Fruit fly (Drosophila melanogaster): ENCODE measurements around the gene ND-PDSW.

Gene ND-PDSW

dm6 chr2L:3428419-3429097 is 37.4 kb upstream of the ND-PDSW start:
- TF ChIP-seq CG14655 (GFP tag; optimal IDR thresholded peaks at IDR 0.05) (peak; percentile 2), D1 (tag; optimal IDR thresholded peaks at IDR 0.05) (no peak), CG10348 (GFP tag; IDR thresholded peaks at IDR 0.05) (no peak), CG9948 (tag; optimal IDR thresholded peaks at IDR 0.05) (peak; percentile 15), EcR (GFP tag; optimal IDR thresholded peaks at IDR 0.05) (no peak), CG8301 (tag; optimal IDR thresholded peaks at IDR 0.05) (no peak), Pif1A (GFP tag; optimal IDR thresholded peaks at IDR 0.05) (no peak), CG15710 (tag; optimal IDR thresholded peaks at IDR 0.05) (no peak), Ets98B (GFP tag; IDR thresholded peaks at IDR 0.05) (peak; percentile 9; the same call in 1 of the 2 replicates), CG8159 (tag; optimal IDR thresholded peaks at IDR 0.05) (peak; percentile 4), Snoo (tag; optimal IDR thresholded peaks at IDR 0.05) (no peak), CG32121 (GFP tag; IDR thresholded peaks at IDR 0.05) (peak; percentile 59; the same call in 1 of the 2 replicates), CG12605 (GFP tag; IDR thresholded peaks at IDR 0.05) (no peak), CG4496 (GFP tag; IDR thresholded peaks at IDR 0.05) (no peak), CG34367 (tag; optimal IDR thresholded peaks at IDR 0.05) (no peak), fd96Ca (GFP tag; IDR thresholded peaks at IDR 0.05) (no peak), gl (tag; optimal IDR thresholded peaks at IDR 0.05) (no peak), rn (GFP tag; IDR thresholded peaks at IDR 0.05) (no peak), CG13204 (GFP tag; optimal IDR thresholded peaks at IDR 0.05) (no peak), CG17806 (tag; optimal IDR thresholded peaks at IDR 0.05) (no peak), Pif1B (GFP tag; optimal IDR thresholded peaks at IDR 0.05) (no peak)

- TF ChIP-seq fd96Ca (GFP tag; IDR thresholded peaks at IDR 0.05) (peak; percentile 65; the same call in 2 of the 3 replicates), Pif1B (GFP tag; optimal IDR thresholded peaks at IDR 0.05) (no peak), CG34367 (tag; optimal IDR thresholded peaks at IDR 0.05) (no peak), CG8159 (tag; optimal IDR thresholded peaks at IDR 0.05) (no peak), CG10348 (GFP tag; IDR thresholded peaks at IDR 0.05) (no peak), CG15710 (tag; optimal IDR thresholded peaks at IDR 0.05) (no peak), CG14655 (GFP tag; optimal IDR thresholded peaks at IDR 0.05) (peak; percentile 17), Ets98B (GFP tag; IDR thresholded peaks at IDR 0.05) (peak; percentile 56), rn (GFP tag; IDR thresholded peaks at IDR 0.05) (no peak), CG8301 (tag; optimal IDR thresholded peaks at IDR 0.05) (peak; percentile 3), Pif1A (GFP tag; optimal IDR thresholded peaks at IDR 0.05) (no peak), CG4496 (GFP tag; IDR thresholded peaks at IDR 0.05) (peak; percentile 72; the same call in 2 of the 3 replicates), gl (tag; optimal IDR thresholded peaks at IDR 0.05) (no peak), CG32121 (GFP tag; IDR thresholded peaks at IDR 0.05) (peak; percentile 64; the same call in 1 of the 2 replicates), CG9948 (tag; optimal IDR thresholded peaks at IDR 0.05) (peak; percentile 7), EcR (GFP tag; optimal IDR thresholded peaks at IDR 0.05) (no peak), CG13204 (GFP tag; optimal IDR thresholded peaks at IDR 0.05) (no peak)
These were observed 30.9 kb upstream of the ND-PDSW start for dm6 chr2L:3435086-3435485.

DNA sequence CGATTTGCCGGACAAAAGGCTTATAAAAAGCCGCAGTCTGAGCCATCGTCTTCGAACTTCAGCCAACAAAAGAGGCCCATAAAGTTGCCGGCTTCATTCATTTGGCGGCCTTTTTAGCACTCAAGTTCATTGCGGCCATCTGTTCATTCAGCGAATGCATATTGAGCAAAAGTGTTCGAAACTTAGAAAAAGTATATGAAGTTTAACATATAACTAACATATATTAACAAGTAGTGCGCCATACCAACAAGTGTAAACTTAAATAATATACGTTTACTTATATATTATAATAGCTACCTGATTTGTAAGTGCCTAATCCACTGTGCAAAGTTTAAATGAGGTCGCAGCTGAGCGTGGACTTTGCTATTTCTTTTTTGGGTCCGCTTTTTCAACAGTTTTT is 29.6 kb upstream of the ND-PDSW start:
- TF ChIP-seq D1 (tag; optimal IDR thresholded peaks at IDR 0.05), result no peak
- TF ChIP-seq CG15710 (tag; optimal IDR thresholded peaks at IDR 0.05), result no peak
- no peak for TF ChIP-seq gl (tag; optimal IDR thresholded peaks at IDR 0.05)
- TF ChIP-seq CG17806 (tag; optimal IDR thresholded peaks at IDR 0.05), result no peak
- no peak for TF ChIP-seq CG8159 (tag; optimal IDR thresholded peaks at IDR 0.05)
- peak; percentile 13; the same call in 1 of the 2 replicates for TF ChIP-seq CG32121 (GFP tag; IDR thresholded peaks at IDR 0.05)
- TF ChIP-seq EcR (GFP tag; optimal IDR thresholded peaks at IDR 0.05), result no peak
- no peak for TF ChIP-seq CG13204 (GFP tag; optimal IDR thresholded peaks at IDR 0.05)
- peak; percentile 24 for TF ChIP-seq CG14655 (GFP tag; optimal IDR thresholded peaks at IDR 0.05)
- TF ChIP-seq CG10348 (GFP tag; IDR thresholded peaks at IDR 0.05), result no peak
- no peak for TF ChIP-seq Snoo (tag; optimal IDR thresholded peaks at IDR 0.05)
- no peak for TF ChIP-seq CG34367 (tag; optimal IDR thresholded peaks at IDR 0.05)
- no peak; the same call in 1 of the 2 replicates for TF ChIP-seq Ets98B (GFP tag; IDR thresholded peaks at IDR 0.05)
- peak; percentile 30 for TF ChIP-seq Pif1A (GFP tag; optimal IDR thresholded peaks at IDR 0.05)
- TF ChIP-seq rn (GFP tag; IDR thresholded peaks at IDR 0.05), result 0 out of 2 replicates have a peak, but pooled peaks have one; percentile 20
- peak; percentile 39; the same call in 2 of the 3 replicates for TF ChIP-seq CG4496 (GFP tag; IDR thresholded peaks at IDR 0.05)
- peak; percentile 25 for TF ChIP-seq CG9948 (tag; optimal IDR thresholded peaks at IDR 0.05)
- TF ChIP-seq fd96Ca (GFP tag; IDR thresholded peaks at IDR 0.05), result no peak
- peak; percentile 22 for TF ChIP-seq CG8301 (tag; optimal IDR thresholded peaks at IDR 0.05)
- TF ChIP-seq CG12605 (GFP tag; IDR thresholded peaks at IDR 0.05), result peak; percentile 47
- no peak for TF ChIP-seq Pif1B (GFP tag; optimal IDR thresholded peaks at IDR 0.05)

DNA sequence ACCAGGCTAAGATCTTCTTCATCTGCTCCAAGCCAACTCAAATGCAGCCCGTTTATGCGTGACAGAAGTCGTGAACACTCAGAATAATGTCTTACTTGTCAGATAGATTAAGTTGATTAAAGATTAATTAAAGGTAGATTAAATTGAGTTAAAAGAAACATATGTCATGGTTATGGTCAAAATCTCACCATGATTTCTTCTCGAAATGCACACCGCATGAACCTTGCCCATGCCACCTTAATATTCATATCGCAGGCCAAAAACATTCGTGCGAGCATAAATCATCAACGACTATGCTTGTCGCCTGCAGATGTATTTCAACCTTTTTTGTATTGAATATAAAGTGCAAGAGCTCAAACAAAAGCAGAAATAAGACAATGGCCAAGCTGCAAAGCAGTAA is 28.9 kb upstream of the ND-PDSW start:
- no peak for TF ChIP-seq EcR (GFP tag; optimal IDR thresholded peaks at IDR 0.05)
- peak; percentile 74 for TF ChIP-seq Snoo (tag; optimal IDR thresholded peaks at IDR 0.05)
- peak; percentile 46 for TF ChIP-seq gl (tag; optimal IDR thresholded peaks at IDR 0.05)
- peak; percentile 88 for TF ChIP-seq CG14655 (GFP tag; optimal IDR thresholded peaks at IDR 0.05)
- TF ChIP-seq Pif1A (GFP tag; optimal IDR thresholded peaks at IDR 0.05), result peak; percentile 76
- TF ChIP-seq fd96Ca (GFP tag; IDR thresholded peaks at IDR 0.05), result peak; percentile 90
- peak; percentile 66 for TF ChIP-seq CG17806 (tag; optimal IDR thresholded peaks at IDR 0.05)
- TF ChIP-seq CG15710 (tag; optimal IDR thresholded peaks at IDR 0.05), result peak; percentile 88
- peak; percentile 64 for TF ChIP-seq CG8159 (tag; optimal IDR thresholded peaks at IDR 0.05)
- peak; percentile 87 for TF ChIP-seq CG32121 (GFP tag; IDR thresholded peaks at IDR 0.05)
- peak; percentile 91 for TF ChIP-seq CG4496 (GFP tag; IDR thresholded peaks at IDR 0.05)
- peak; percentile 80 for TF ChIP-seq CG9948 (tag; optimal IDR thresholded peaks at IDR 0.05)
- peak; percentile 61 for TF ChIP-seq CG34367 (tag; optimal IDR thresholded peaks at IDR 0.05)
- TF ChIP-seq rn (GFP tag; IDR thresholded peaks at IDR 0.05), result peak; percentile 37; the same call in 1 of the 2 replicates
- no peak for TF ChIP-seq CG10348 (GFP tag; IDR thresholded peaks at IDR 0.05)
- no peak for TF ChIP-seq D1 (tag; optimal IDR thresholded peaks at IDR 0.05)
- peak; percentile 78 for TF ChIP-seq Pif1B (GFP tag; optimal IDR thresholded peaks at IDR 0.05)
- peak; percentile 89 for TF ChIP-seq CG8301 (tag; optimal IDR thresholded peaks at IDR 0.05)
- peak; percentile 73 for TF ChIP-seq CG13204 (GFP tag; optimal IDR thresholded peaks at IDR 0.05)
- TF ChIP-seq CG12605 (GFP tag; IDR thresholded peaks at IDR 0.05), result peak; percentile 94
- peak; percentile 88 for TF ChIP-seq Ets98B (GFP tag; IDR thresholded peaks at IDR 0.05)

Measured in whole organism, pupa.